Worm (Caenorhabditis elegans): ENCODE measurements around the gene F45D3.2.

- TF ChIP-seq ztf-11 (tag; optimal IDR thresholded peaks at IDR 0.05): no peak
- no peak for TF ChIP-seq snpc-4 (tag; optimal IDR thresholded peaks at IDR 0.05)
- no peak for TF ChIP-seq blmp-1 (tag; optimal IDR thresholded peaks at IDR 0.05)
- no peak for TF ChIP-seq mep-1 (tag; optimal IDR thresholded peaks at IDR 0.05)
- no peak for TF ChIP-seq lin-13 (tag; optimal IDR thresholded peaks at IDR 0.05)
Measured at ce11 chrV:12575846-12576245, 35.0 kb downstream of the F45D3.2 start.

Measured in whole organism, mixed stage, embryonic.